Fruit fly (Drosophila melanogaster) ovary, adult (tissue): ENCODE results near the gene wda.

Source experiments
- CG17801 ChIP-seq: fragments of 200-800 bp; optimal IDR thresholded peaks from 2 replicates; lab custom pipeline; 2019; ENCODE audit warnings: missing biosample characterization, mild to moderate bottlenecking, missing genetic modification characterization, moderate library complexity; ENCODE audit not compliant: partially characterized antibody

Gene wda

DNA sequence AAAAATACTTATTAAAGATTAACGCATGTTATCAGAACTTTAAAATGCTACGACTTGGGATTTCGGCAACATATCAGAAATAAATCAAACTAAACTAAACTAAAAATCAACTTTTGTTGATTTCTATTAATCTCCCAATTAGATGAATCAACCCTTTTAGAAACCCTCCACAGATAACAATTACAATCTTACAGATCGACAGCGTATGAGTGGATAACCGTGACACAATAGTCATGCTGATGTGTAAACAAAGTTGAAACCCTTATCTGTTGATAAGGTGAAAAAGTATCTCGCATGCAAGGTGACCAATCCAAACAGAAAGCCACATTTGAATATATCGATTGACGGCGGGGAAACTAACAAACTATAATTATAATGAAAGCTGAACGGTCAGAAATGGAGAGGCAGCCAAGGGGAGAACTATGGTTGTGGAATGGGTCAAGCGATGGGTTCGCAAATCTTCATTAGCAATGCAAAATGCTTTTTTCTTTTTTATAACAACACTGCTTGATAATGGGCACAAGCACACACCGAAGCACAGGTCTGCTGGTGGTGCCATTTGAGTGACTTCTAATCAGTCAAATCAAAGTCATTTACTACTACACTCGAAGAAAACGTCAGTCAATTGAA is 40.6 kb downstream of the wda start:
- TF ChIP-seq CG17801 (GFP tag; lab: Kevin White, UChicago) = no peak

DNA sequence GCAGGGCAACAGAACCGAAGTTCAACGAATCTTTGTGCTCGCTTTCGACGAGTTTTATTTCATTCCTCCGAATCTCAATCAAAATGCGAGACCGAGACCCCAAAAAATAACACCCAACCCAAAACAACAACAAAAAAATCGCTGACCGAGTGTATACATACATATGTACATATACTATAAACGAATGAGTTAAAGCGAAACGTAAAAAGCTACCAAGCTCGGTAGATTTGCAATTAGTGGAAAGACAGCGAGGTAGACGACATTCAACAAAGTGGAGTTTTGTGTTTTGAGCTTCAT is 42.5 kb downstream of the wda start:
- TF ChIP-seq CG17801 (GFP tag; lab: Kevin White, UChicago) = no peak

- no peak for TF ChIP-seq CG17801 (GFP tag; lab: Kevin White, UChicago)
These were observed 43.1 kb downstream of the wda start for dm6 chr3R:23214603-23215433.

- TF ChIP-seq CG17801 (GFP tag; lab: Kevin White, UChicago) = no peak
These were observed 45.1 kb downstream of the wda start for dm6 chr3R:23212764-23213163.

DNA sequence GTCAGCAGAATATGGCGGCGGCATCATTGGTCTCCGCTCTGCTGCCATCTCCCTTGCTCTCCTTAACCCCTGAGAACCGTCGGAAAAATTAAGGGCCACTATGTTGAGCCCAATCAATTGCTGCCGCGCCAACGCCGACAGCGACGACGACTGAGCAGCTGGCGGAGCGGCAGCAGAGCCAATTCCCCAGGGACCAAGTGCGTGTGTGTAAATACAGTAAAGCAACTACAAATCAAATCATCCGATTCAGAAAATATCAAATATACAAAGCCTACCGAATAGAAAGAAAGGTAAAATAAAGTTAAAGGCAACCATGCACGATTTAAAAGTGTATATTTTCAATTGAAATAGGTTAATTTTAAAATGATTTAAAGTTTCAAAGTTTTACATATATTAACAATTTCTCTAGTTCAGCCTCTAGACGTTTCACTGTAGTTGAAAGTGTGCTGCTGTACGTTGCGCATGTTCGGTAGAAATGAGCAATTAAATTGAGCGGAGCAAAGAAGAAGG is 46.1 kb downstream of the wda start:
- TF ChIP-seq CG17801 (GFP tag; lab: Kevin White, UChicago) = no peak

dm6 chr3R:23210243-23211215 is 47.4 kb downstream of the wda start:
- no peak for TF ChIP-seq CG17801 (GFP tag; lab: Kevin White, UChicago)

- TF ChIP-seq CG17801 (GFP tag; lab: Kevin White, UChicago) = no peak
These were observed 50.6 kb downstream of the wda start for dm6 chr3R:23207254-23207653.
